Worm (Caenorhabditis elegans) whole organism, mixed stage, embryonic: ENCODE data around the gene ZK262.2.

Experiments
- blmp-1 ChIP-seq: fragments of 150-350 bp; optimal IDR thresholded peaks from 2 replicates; lab custom pipeline; 2014; ENCODE audit warnings: missing biosample characterization, missing genetic modification characterization
- drap-1 ChIP-seq: fragments of 200-800 bp; sonication (Bioruptor generic); optimal IDR thresholded peaks from 3 replicates; lab custom pipeline; 2018; ENCODE audit warnings: mild to moderate bottlenecking, missing genetic modification characterization, missing compliant biosample characterization
- lin-13 ChIP-seq: fragments of 150-350 bp; optimal IDR thresholded peaks from 2 replicates; lab custom pipeline; 2014; ENCODE audit warnings: missing biosample characterization, missing genetic modification characterization
- lsy-2 ChIP-seq: fragments of 150-350 bp; optimal IDR thresholded peaks from 2 replicates; lab custom pipeline; 2014; ENCODE audit warnings: missing biosample characterization, missing genetic modification characterization
- nhr-237 ChIP-seq: fragments of 150-350 bp; optimal IDR thresholded peaks from 2 replicates; lab custom pipeline; 2014; ENCODE audit warnings: missing biosample characterization, missing genetic modification characterization
- nhr-28 ChIP-seq: fragments of 150-350 bp; optimal IDR thresholded peaks from 2 replicates; lab custom pipeline; 2014; ENCODE audit warnings: missing biosample characterization, missing genetic modification characterization
- pha-4 ChIP-seq: fragments of 150-350 bp; optimal IDR thresholded peaks from 2 replicates; lab custom pipeline; 2018; ENCODE audit warnings: missing biosample characterization, missing genetic modification reagents, missing genetic modification characterization
- sem-2 ChIP-seq: fragments of 200-800 bp; sonication (Bioruptor generic); optimal IDR thresholded peaks from 2 replicates; lab custom pipeline; 2018; ENCODE audit warnings: mild to moderate bottlenecking, missing genetic modification characterization, missing compliant biosample characterization
- unc-120 ChIP-seq: sonication (generic microtip); optimal IDR thresholded peaks from 2 replicates; lab custom pipeline; 2017; ENCODE audit warnings: missing genetic modification characterization, missing compliant biosample characterization; ENCODE audit not compliant: poor library complexity, severe bottlenecking
- unc-62 ChIP-seq: fragments of 150-350 bp; optimal IDR thresholded peaks from 2 replicates; lab custom pipeline; 2014; ENCODE audit warnings: missing biosample characterization, missing genetic modification reagents, missing genetic modification characterization
- ztf-11 ChIP-seq: fragments of 150-350 bp; optimal IDR thresholded peaks from 2 replicates; lab custom pipeline; 2014; ENCODE audit warnings: missing biosample characterization, missing genetic modification characterization

- TF ChIP-seq blmp-1 (tag; lab: Kevin White, UChicago) (no peak), unc-120 (tag; lab: Kevin White, UChicago) (no peak), pha-4 (no peak), ztf-11 (tag; lab: Kevin White, UChicago) (no peak), unc-62 (no peak), lin-13 (tag; lab: Kevin White, UChicago) (no peak), drap-1 (GFP tag; lab: Kevin White, UChicago) (no peak), sem-2 (GFP tag; lab: Kevin White, UChicago) (no peak), nhr-28 (tag; lab: Kevin White, UChicago) (no peak), lsy-2 (tag; lab: Kevin White, UChicago) (no peak), nhr-237 (tag; lab: Kevin White, UChicago) (no peak)
Observed at ce11 chrV:18438081-18438480, 25.3 kb upstream of the ZK262.2 start, which contains the start of gene ZK262.8.
